Fruit fly (Drosophila melanogaster) whole organism, pupa: ENCODE data around the gene CG6927.

Experiments
- CG10348 ChIP-seq: fragments of 200-800 bp; sonication (Bioruptor generic); IDR thresholded peaks from 2 replicates; pipeline ENCODE4 v1.3.6; 2022; ENCODE audit warnings: missing biosample characterization, missing genetic modification characterization
- CG12605 ChIP-seq: fragments of 200-800 bp; sonication (Bioruptor generic); IDR thresholded peaks from 2 replicates; pipeline ENCODE4 v1.3.6; 2022; ENCODE audit warnings: missing biosample characterization, missing genetic modification characterization
- CG13204 ChIP-seq: fragments of 200-800 bp; sonication (Bioruptor generic); optimal IDR thresholded peaks from 2 replicates; lab custom pipeline; 2018; ENCODE audit warnings: missing biosample characterization, mild to moderate bottlenecking, missing genetic modification characterization, moderate library complexity
- CG14655 ChIP-seq: fragments of 200-800 bp; sonication (Bioruptor generic); optimal IDR thresholded peaks from 3 replicates; lab custom pipeline; 2017; ENCODE audit warnings: mild to moderate bottlenecking, missing biosample characterization, missing genetic modification reagents, missing genetic modification characterization
- CG15710 ChIP-seq: fragments of 200-800 bp; sonication (Bioruptor generic); optimal IDR thresholded peaks from 2 replicates; lab custom pipeline; 2018; ENCODE audit warnings: missing biosample characterization, mild to moderate bottlenecking, missing genetic modification characterization, moderate library complexity
- CG17806 ChIP-seq: fragments of 200-800 bp; sonication (Bioruptor generic); optimal IDR thresholded peaks from 2 replicates; lab custom pipeline; 2018; ENCODE audit warnings: missing biosample characterization, mild to moderate bottlenecking, missing genetic modification characterization, moderate library complexity
- CG32121 ChIP-seq: fragments of 200-800 bp; sonication (Bioruptor generic); IDR thresholded peaks from 2 replicates; pipeline ENCODE4 v1.3.6; 2022; ENCODE audit warnings: missing biosample characterization, missing genetic modification characterization
- CG34367 ChIP-seq: fragments of 200-800 bp; sonication (Bioruptor generic); optimal IDR thresholded peaks from 2 replicates; lab custom pipeline; 2018; ENCODE audit warnings: missing biosample characterization, mild to moderate bottlenecking, missing genetic modification characterization
- CG4496 ChIP-seq: fragments of 200-800 bp; sonication (Bioruptor generic); IDR thresholded peaks from 3 replicates; pipeline ENCODE4 v1.3.6; 2022; ENCODE audit warnings: missing biosample characterization, missing genetic modification characterization
- CG8159 ChIP-seq: fragments of 200-800 bp; sonication (Bioruptor generic); optimal IDR thresholded peaks from 3 replicates; lab custom pipeline; 2018; ENCODE audit warnings: missing biosample characterization, mild to moderate bottlenecking, missing genetic modification characterization, moderate library complexity
- CG8301 ChIP-seq: fragments of 200-800 bp; sonication (Bioruptor generic); optimal IDR thresholded peaks from 2 replicates; lab custom pipeline; 2018; ENCODE audit warnings: missing biosample characterization, mild to moderate bottlenecking, missing genetic modification characterization
- CG9948 ChIP-seq: fragments of 200-800 bp; sonication (Bioruptor generic); optimal IDR thresholded peaks from 2 replicates; lab custom pipeline; 2018; ENCODE audit warnings: missing biosample characterization, mild to moderate bottlenecking, missing genetic modification characterization, moderate library complexity
- D1 ChIP-seq: fragments of 200-800 bp; sonication (Bioruptor generic); optimal IDR thresholded peaks from 2 replicates; lab custom pipeline; 2018; ENCODE audit warnings: missing biosample characterization, mild to moderate bottlenecking, missing genetic modification characterization, moderate library complexity
- EcR ChIP-seq: fragments of 200-800 bp; sonication (Bioruptor generic); optimal IDR thresholded peaks from 3 replicates; lab custom pipeline; 2019; ENCODE audit warnings: missing biosample characterization, missing genetic modification characterization, mild to moderate bottlenecking, moderate library complexity, missing genetic modification reagents
- Ets98B ChIP-seq: fragments of 200-800 bp; sonication (Bioruptor generic); IDR thresholded peaks from 2 replicates; pipeline ENCODE4 v1.3.6; 2022; ENCODE audit warnings: missing biosample characterization, missing genetic modification characterization
- Pif1A ChIP-seq: fragments of 200-800 bp; sonication (Bioruptor generic); optimal IDR thresholded peaks from 3 replicates; lab custom pipeline; 2016; ENCODE audit warnings: missing biosample characterization, missing genetic modification characterization
- Pif1B ChIP-seq: fragments of 200-800 bp; sonication (Bioruptor generic); optimal IDR thresholded peaks from 3 replicates; lab custom pipeline; 2016; ENCODE audit warnings: missing biosample characterization, missing genetic modification characterization
- Snoo ChIP-seq: fragments of 200-800 bp; sonication (Bioruptor generic); optimal IDR thresholded peaks from 3 replicates; lab custom pipeline; 2017; ENCODE audit warnings: missing biosample characterization, mild to moderate bottlenecking, missing genetic modification characterization, inconsistent platforms
- fd96Ca ChIP-seq: fragments of 200-800 bp; sonication (Bioruptor generic); IDR thresholded peaks from 3 replicates; pipeline ENCODE4 v1.3.6; 2022; ENCODE audit warnings: missing biosample characterization, missing genetic modification characterization
- gl ChIP-seq: fragments of 200-800 bp; sonication (Bioruptor generic); optimal IDR thresholded peaks from 2 replicates; lab custom pipeline; 2018; ENCODE audit warnings: missing biosample characterization, mild to moderate bottlenecking, missing genetic modification characterization
- rn ChIP-seq: fragments of 200-800 bp; sonication (Bioruptor generic); IDR thresholded peaks from 2 replicates; pipeline ENCODE4 v1.3.6; 2022; ENCODE audit warnings: missing biosample characterization, missing genetic modification characterization

Gene CG6927

DNA sequence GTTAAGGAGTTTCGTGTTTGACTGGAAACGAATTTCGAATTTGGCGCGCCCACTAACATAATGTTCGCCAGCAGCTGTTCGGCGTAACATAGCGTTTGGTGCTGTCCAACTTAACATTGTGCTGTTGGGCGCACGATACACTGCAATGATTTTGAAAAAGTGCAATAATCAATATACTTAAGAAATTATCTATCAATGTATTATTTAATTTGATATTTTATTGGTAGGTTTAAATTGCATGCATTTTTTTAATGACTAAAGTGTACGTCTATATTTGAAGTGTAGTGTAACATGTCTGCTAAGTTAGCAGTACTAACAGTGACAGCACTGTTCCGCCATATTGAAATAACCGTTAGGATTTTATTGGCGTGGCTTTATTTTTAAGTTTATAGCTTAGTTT lies at the start of gene CG6927:
Gene CG6927, plus strand, starts transcription at position 328 of the 400 bp plus-strand sequence.
- TF ChIP-seq CG34367 (tag; lab: Kevin White, UChicago), result peak; percentile 75
- peak; percentile 83 for TF ChIP-seq CG14655 (GFP tag; lab: Kevin White, UChicago)
- TF ChIP-seq CG15710 (tag; lab: Kevin White, UChicago), result peak; percentile 81
- TF ChIP-seq CG32121 (GFP tag; lab: Robert Waterston, UW), result peak; percentile 95
- TF ChIP-seq CG13204 (GFP tag; lab: Kevin White, UChicago), result no peak
- peak; percentile 90 for TF ChIP-seq Ets98B (GFP tag; lab: Robert Waterston, UW)
- peak; percentile 69 for TF ChIP-seq CG10348 (GFP tag; lab: Robert Waterston, UW)
- TF ChIP-seq rn, result peak; percentile 89
- TF ChIP-seq CG17806, result peak; percentile 76
- peak; percentile 92 for TF ChIP-seq Snoo
- peak; percentile 73 for TF ChIP-seq Pif1A (GFP tag; lab: Kevin White, UChicago)
- peak; percentile 19 for TF ChIP-seq gl (tag; lab: Kevin White, UChicago)
- peak; percentile 11 for TF ChIP-seq D1 (tag; lab: Kevin White, UChicago)
- TF ChIP-seq CG12605, result peak; percentile 89
- peak; percentile 96 for TF ChIP-seq CG4496 (GFP tag; lab: Robert Waterston, UW)
- no peak for TF ChIP-seq EcR (GFP tag; lab: Kevin White, UChicago)
- TF ChIP-seq CG8301 (tag; lab: Kevin White, UChicago), result peak; percentile 77
- TF ChIP-seq CG8159, result peak; percentile 76
- peak; percentile 27 for TF ChIP-seq Pif1B (GFP tag; lab: Kevin White, UChicago)
- TF ChIP-seq CG9948 (tag; lab: Kevin White, UChicago), result peak; percentile 75
- peak; percentile 83 for TF ChIP-seq fd96Ca (GFP tag; lab: Robert Waterston, UW)

DNA sequence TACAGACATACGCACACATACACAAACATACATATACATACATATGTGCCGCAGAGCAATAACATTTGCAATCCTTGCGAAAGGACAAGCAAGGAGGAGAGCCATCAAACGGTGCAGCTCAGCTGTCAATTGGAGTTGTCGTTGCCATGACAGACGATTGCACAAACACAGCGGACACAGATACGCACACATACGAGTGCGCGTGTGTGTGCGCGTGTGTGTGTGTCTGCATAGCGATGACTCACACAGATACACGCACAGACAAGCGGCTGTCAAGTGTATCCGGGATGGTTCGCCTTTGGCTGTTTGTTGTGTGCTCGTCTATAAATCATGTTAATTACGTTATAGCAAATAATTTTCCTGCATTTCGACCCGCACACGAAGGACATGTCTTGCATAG lies 46.4 kb upstream of the CG6927 start:
- TF ChIP-seq CG10348 (GFP tag; lab: Robert Waterston, UW) (no peak), fd96Ca (GFP tag; lab: Robert Waterston, UW) (no peak), gl (tag; lab: Kevin White, UChicago) (no peak), CG4496 (GFP tag; lab: Robert Waterston, UW) (no peak), CG14655 (GFP tag; lab: Kevin White, UChicago) (no peak), Pif1A (GFP tag; lab: Kevin White, UChicago) (no peak), CG17806 (no peak), CG12605 (no peak)
- TF ChIP-seq, all 21 proteins: peak for 0

DNA sequence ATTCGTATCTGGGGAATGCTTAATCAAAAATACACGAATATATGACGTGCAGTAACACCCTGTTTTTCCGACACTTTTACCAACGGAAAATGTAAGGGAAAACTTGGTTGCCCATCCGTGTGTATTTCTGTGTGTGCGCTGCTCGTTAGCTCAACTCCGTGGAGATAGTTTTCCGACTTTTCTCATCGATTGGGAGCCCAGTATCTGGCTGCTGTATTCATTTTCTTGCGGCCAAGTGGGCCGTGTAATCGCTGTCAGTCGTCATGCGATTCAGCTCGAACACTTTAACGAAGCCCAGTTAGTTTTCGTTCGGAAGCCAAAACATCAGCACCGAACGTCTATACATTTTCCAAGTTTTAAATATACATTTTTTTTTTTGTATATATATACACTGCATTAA lies 31.3 kb upstream of the CG6927 start, which contains the start of gene boil:
Gene boil, plus strand, starts transcription at position 301 of the 400 bp plus-strand sequence.
- TF ChIP-seq CG8301 (tag; lab: Kevin White, UChicago) (no peak), CG13204 (GFP tag; lab: Kevin White, UChicago) (no peak), CG15710 (tag; lab: Kevin White, UChicago) (no peak)

DNA sequence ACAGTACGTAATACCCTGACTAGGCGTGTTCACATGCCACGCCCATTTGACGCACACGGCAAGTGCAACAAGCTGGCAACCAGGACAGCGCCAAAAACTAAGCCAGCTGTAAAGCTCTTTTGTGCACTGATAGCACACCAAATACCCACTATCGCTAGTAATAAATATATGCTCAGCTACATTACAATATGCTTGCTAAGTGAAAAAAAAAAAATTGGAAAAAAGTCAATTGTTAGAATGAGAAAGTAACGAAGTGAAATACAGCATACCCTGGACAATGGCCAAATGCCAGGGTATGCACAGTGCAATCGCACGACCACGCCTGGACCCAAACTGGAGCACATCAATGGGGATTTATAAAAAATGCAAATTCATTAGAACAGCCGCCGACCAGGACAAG lies 20.8 kb upstream of the CG6927 start:
- TF ChIP-seq fd96Ca (GFP tag; lab: Robert Waterston, UW) (peak; percentile 64; the same call in 2 of the 3 replicates), rn (no peak), CG13204 (GFP tag; lab: Kevin White, UChicago) (no peak), CG34367 (tag; lab: Kevin White, UChicago) (no peak), CG8301 (tag; lab: Kevin White, UChicago) (peak; percentile 17), CG32121 (GFP tag; lab: Robert Waterston, UW) (peak; percentile 55), CG4496 (GFP tag; lab: Robert Waterston, UW) (peak; percentile 32; the same call in 1 of the 3 replicates), CG8159 (no peak), CG12605 (no peak), CG10348 (GFP tag; lab: Robert Waterston, UW) (no peak), Pif1B (GFP tag; lab: Kevin White, UChicago) (no peak), Snoo (no peak), EcR (GFP tag; lab: Kevin White, UChicago) (no peak), Pif1A (GFP tag; lab: Kevin White, UChicago) (no peak), CG15710 (tag; lab: Kevin White, UChicago) (no peak), CG14655 (GFP tag; lab: Kevin White, UChicago) (peak; percentile 17), CG17806 (no peak), D1 (tag; lab: Kevin White, UChicago) (no peak), Ets98B (GFP tag; lab: Robert Waterston, UW) (peak; percentile 50), CG9948 (tag; lab: Kevin White, UChicago) (no peak), gl (tag; lab: Kevin White, UChicago) (no peak)
- TF ChIP-seq, all 21 proteins: peak for 6

DNA sequence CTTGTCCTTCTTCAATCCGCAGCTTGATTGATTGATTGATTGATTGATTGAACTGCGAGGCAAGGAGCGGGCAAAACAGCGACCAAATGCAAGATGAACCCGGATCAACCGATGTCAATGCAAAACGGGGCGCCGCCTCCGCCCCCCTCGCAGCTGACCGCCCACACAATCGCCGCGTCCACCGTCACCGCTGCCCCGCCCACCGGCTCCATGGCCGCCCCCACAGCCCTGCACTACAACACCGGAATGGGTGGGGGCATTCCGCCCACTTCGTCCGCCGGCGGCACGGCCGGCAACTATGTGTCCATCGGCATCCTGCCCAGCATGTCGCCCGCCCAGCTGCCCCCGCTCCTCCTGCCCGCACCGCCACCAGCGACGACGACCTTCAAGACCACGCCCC lies 12.1 kb upstream of the CG6927 start:
- TF ChIP-seq gl (tag; lab: Kevin White, UChicago) (no peak), CG8159 (no peak), CG9948 (tag; lab: Kevin White, UChicago) (no peak), EcR (GFP tag; lab: Kevin White, UChicago) (no peak), CG14655 (GFP tag; lab: Kevin White, UChicago) (no peak), D1 (tag; lab: Kevin White, UChicago) (no peak), CG17806 (no peak), CG4496 (GFP tag; lab: Robert Waterston, UW) (no peak), CG32121 (GFP tag; lab: Robert Waterston, UW) (no peak), Ets98B (GFP tag; lab: Robert Waterston, UW) (no peak)

DNA sequence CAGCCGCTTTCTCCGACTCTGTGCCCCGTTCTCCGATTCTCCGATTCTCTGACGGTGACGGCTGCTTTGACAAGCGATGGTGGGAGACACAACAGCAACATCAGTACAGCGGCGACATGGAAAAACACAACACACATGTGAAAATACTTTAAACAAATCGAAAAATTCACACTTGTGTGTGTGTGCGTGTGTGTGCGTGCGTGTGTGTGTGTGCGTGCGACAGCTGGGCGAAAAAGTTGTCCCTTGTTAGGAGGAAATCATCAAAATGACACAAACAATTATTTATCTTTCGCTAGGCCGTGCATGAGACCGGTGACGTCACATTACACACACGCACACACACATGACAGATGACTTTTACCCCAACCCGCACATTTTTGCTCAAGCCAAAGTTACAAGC lies 9.8 kb upstream of the CG6927 start:
- no peak for TF ChIP-seq CG9948 (tag; lab: Kevin White, UChicago)
